Worm (Caenorhabditis elegans): ENCODE results near the gene C55A6.12.

DNA sequence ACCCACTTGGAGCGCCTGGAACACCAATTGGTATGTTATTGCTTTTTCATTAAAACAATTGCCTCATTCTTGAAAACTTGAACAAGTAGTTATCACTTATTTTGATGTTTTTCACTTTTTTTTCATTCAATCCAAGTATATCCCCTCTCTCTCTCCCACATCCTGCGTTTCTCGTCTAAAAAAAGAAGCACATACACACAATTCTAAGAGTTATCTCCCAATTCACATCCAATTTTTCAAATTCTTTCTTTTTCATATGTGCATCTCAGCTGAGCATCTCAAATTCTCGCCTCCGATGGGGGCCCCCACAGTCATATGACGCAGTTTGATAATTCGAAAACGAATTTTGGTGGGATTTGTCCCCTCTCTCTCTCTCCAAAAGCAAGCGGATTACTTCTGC lies 33.7 kb upstream of the C55A6.12 start:
- TF ChIP-seq dve-1 (tag; optimal IDR thresholded peaks at IDR 0.05) (no peak), pax-1 (tag; optimal IDR thresholded peaks at IDR 0.05) (no peak), tbx-7 (tag; optimal IDR thresholded peaks at IDR 0.05) (no peak), pqm-1 (tag; optimal IDR thresholded peaks at IDR 0.05) (no peak)
